Fruit fly (Drosophila melanogaster) whole organism, pupa: ENCODE data around the gene CG32023.

Source experiments
- CG10348 ChIP-seq: fragments of 200-800 bp; sonication (Bioruptor generic); IDR thresholded peaks from 2 replicates; pipeline ENCODE4 v1.3.6; 2022; ENCODE audit warnings: missing biosample characterization, missing genetic modification characterization
- CG12605 ChIP-seq: fragments of 200-800 bp; sonication (Bioruptor generic); IDR thresholded peaks from 2 replicates; pipeline ENCODE4 v1.3.6; 2022; ENCODE audit warnings: missing biosample characterization, missing genetic modification characterization
- CG13204 ChIP-seq: fragments of 200-800 bp; sonication (Bioruptor generic); optimal IDR thresholded peaks from 2 replicates; lab custom pipeline; 2018; ENCODE audit warnings: missing biosample characterization, mild to moderate bottlenecking, missing genetic modification characterization, moderate library complexity
- CG14655 ChIP-seq: fragments of 200-800 bp; sonication (Bioruptor generic); optimal IDR thresholded peaks from 3 replicates; lab custom pipeline; 2017; ENCODE audit warnings: mild to moderate bottlenecking, missing biosample characterization, missing genetic modification reagents, missing genetic modification characterization
- CG15710 ChIP-seq: fragments of 200-800 bp; sonication (Bioruptor generic); optimal IDR thresholded peaks from 2 replicates; lab custom pipeline; 2018; ENCODE audit warnings: missing biosample characterization, mild to moderate bottlenecking, missing genetic modification characterization, moderate library complexity
- CG17806 ChIP-seq: fragments of 200-800 bp; sonication (Bioruptor generic); optimal IDR thresholded peaks from 2 replicates; lab custom pipeline; 2018; ENCODE audit warnings: missing biosample characterization, mild to moderate bottlenecking, missing genetic modification characterization, moderate library complexity
- CG32121 ChIP-seq: fragments of 200-800 bp; sonication (Bioruptor generic); IDR thresholded peaks from 2 replicates; pipeline ENCODE4 v1.3.6; 2022; ENCODE audit warnings: missing biosample characterization, missing genetic modification characterization
- CG34367 ChIP-seq: fragments of 200-800 bp; sonication (Bioruptor generic); optimal IDR thresholded peaks from 2 replicates; lab custom pipeline; 2018; ENCODE audit warnings: missing biosample characterization, mild to moderate bottlenecking, missing genetic modification characterization
- CG4496 ChIP-seq: fragments of 200-800 bp; sonication (Bioruptor generic); IDR thresholded peaks from 3 replicates; pipeline ENCODE4 v1.3.6; 2022; ENCODE audit warnings: missing biosample characterization, missing genetic modification characterization
- CG8159 ChIP-seq: fragments of 200-800 bp; sonication (Bioruptor generic); optimal IDR thresholded peaks from 3 replicates; lab custom pipeline; 2018; ENCODE audit warnings: missing biosample characterization, mild to moderate bottlenecking, missing genetic modification characterization, moderate library complexity
- CG8301 ChIP-seq: fragments of 200-800 bp; sonication (Bioruptor generic); optimal IDR thresholded peaks from 2 replicates; lab custom pipeline; 2018; ENCODE audit warnings: missing biosample characterization, mild to moderate bottlenecking, missing genetic modification characterization
- CG9948 ChIP-seq: fragments of 200-800 bp; sonication (Bioruptor generic); optimal IDR thresholded peaks from 2 replicates; lab custom pipeline; 2018; ENCODE audit warnings: missing biosample characterization, mild to moderate bottlenecking, missing genetic modification characterization, moderate library complexity
- D1 ChIP-seq: fragments of 200-800 bp; sonication (Bioruptor generic); optimal IDR thresholded peaks from 2 replicates; lab custom pipeline; 2018; ENCODE audit warnings: missing biosample characterization, mild to moderate bottlenecking, missing genetic modification characterization, moderate library complexity
- EcR ChIP-seq: fragments of 200-800 bp; sonication (Bioruptor generic); optimal IDR thresholded peaks from 3 replicates; lab custom pipeline; 2019; ENCODE audit warnings: missing biosample characterization, missing genetic modification characterization, mild to moderate bottlenecking, moderate library complexity, missing genetic modification reagents
- Ets98B ChIP-seq: fragments of 200-800 bp; sonication (Bioruptor generic); IDR thresholded peaks from 2 replicates; pipeline ENCODE4 v1.3.6; 2022; ENCODE audit warnings: missing biosample characterization, missing genetic modification characterization
- Pif1A ChIP-seq: fragments of 200-800 bp; sonication (Bioruptor generic); optimal IDR thresholded peaks from 3 replicates; lab custom pipeline; 2016; ENCODE audit warnings: missing biosample characterization, missing genetic modification characterization
- Pif1B ChIP-seq: fragments of 200-800 bp; sonication (Bioruptor generic); optimal IDR thresholded peaks from 3 replicates; lab custom pipeline; 2016; ENCODE audit warnings: missing biosample characterization, missing genetic modification characterization
- Snoo ChIP-seq: fragments of 200-800 bp; sonication (Bioruptor generic); optimal IDR thresholded peaks from 3 replicates; lab custom pipeline; 2017; ENCODE audit warnings: missing biosample characterization, mild to moderate bottlenecking, missing genetic modification characterization, inconsistent platforms
- fd96Ca ChIP-seq: fragments of 200-800 bp; sonication (Bioruptor generic); IDR thresholded peaks from 3 replicates; pipeline ENCODE4 v1.3.6; 2022; ENCODE audit warnings: missing biosample characterization, missing genetic modification characterization
- gl ChIP-seq: fragments of 200-800 bp; sonication (Bioruptor generic); optimal IDR thresholded peaks from 2 replicates; lab custom pipeline; 2018; ENCODE audit warnings: missing biosample characterization, mild to moderate bottlenecking, missing genetic modification characterization
- rn ChIP-seq: fragments of 200-800 bp; sonication (Bioruptor generic); IDR thresholded peaks from 2 replicates; pipeline ENCODE4 v1.3.6; 2022; ENCODE audit warnings: missing biosample characterization, missing genetic modification characterization

CG32023 gene

dm6 chr3L:8798129-8798528, 5.9 kb downstream of the CG32023 start:
- TF ChIP-seq CG14655 (no peak), Snoo (tag; lab: Kevin White, UChicago) (no peak), CG32121 (GFP tag; lab: Robert Waterston, UW) (no peak), rn (no peak), CG9948 (tag; lab: Kevin White, UChicago) (no peak), fd96Ca (GFP tag; lab: Robert Waterston, UW) (no peak), CG13204 (GFP tag; lab: Kevin White, UChicago) (no peak), gl (tag; lab: Kevin White, UChicago) (no peak), EcR (no peak), Pif1B (GFP tag; lab: Kevin White, UChicago) (no peak), CG8301 (tag; lab: Kevin White, UChicago) (no peak), CG12605 (GFP tag; lab: Robert Waterston, UW) (no peak), CG17806 (tag; lab: Kevin White, UChicago) (no peak), Pif1A (GFP tag; lab: Kevin White, UChicago) (no peak), CG4496 (no peak), CG8159 (tag; lab: Kevin White, UChicago) (no peak), CG10348 (GFP tag; lab: Robert Waterston, UW) (no peak)

- TF ChIP-seq CG9948 (tag; lab: Kevin White, UChicago) (no peak), Ets98B (GFP tag; lab: Robert Waterston, UW) (no peak), CG4496 (no peak), CG13204 (GFP tag; lab: Kevin White, UChicago) (no peak), rn (no peak), CG32121 (GFP tag; lab: Robert Waterston, UW) (no peak), Snoo (tag; lab: Kevin White, UChicago) (no peak), CG8301 (tag; lab: Kevin White, UChicago) (no peak), CG8159 (tag; lab: Kevin White, UChicago) (no peak), Pif1A (GFP tag; lab: Kevin White, UChicago) (no peak), CG15710 (no peak), CG14655 (no peak), EcR (no peak), CG10348 (GFP tag; lab: Robert Waterston, UW) (no peak), CG17806 (tag; lab: Kevin White, UChicago) (no peak), gl (tag; lab: Kevin White, UChicago) (no peak), Pif1B (GFP tag; lab: Kevin White, UChicago) (no peak), fd96Ca (GFP tag; lab: Robert Waterston, UW) (no peak), CG34367 (tag; lab: Kevin White, UChicago) (no peak)
These were observed 15.5 kb downstream of the CG32023 start, which contains the start of gene Acbp5 for dm6 chr3L:8788445-8788844. Gene Acbp5 (minus strand): TSS chr3L:8788545.

- TF ChIP-seq Ets98B (GFP tag; lab: Robert Waterston, UW) (no peak), CG32121 (GFP tag; lab: Robert Waterston, UW) (no peak), EcR (no peak), CG8301 (tag; lab: Kevin White, UChicago) (no peak), CG13204 (GFP tag; lab: Kevin White, UChicago) (no peak), rn (no peak), CG9948 (tag; lab: Kevin White, UChicago) (no peak), Snoo (tag; lab: Kevin White, UChicago) (no peak), CG4496 (no peak), CG17806 (tag; lab: Kevin White, UChicago) (no peak), D1 (no peak), CG8159 (tag; lab: Kevin White, UChicago) (no peak), fd96Ca (GFP tag; lab: Robert Waterston, UW) (no peak), gl (tag; lab: Kevin White, UChicago) (no peak), Pif1B (GFP tag; lab: Kevin White, UChicago) (no peak), CG34367 (tag; lab: Kevin White, UChicago) (no peak), CG14655 (no peak), CG10348 (GFP tag; lab: Robert Waterston, UW) (no peak), Pif1A (GFP tag; lab: Kevin White, UChicago) (no peak), CG15710 (no peak)
These were observed 16.3 kb downstream of the CG32023 start for dm6 chr3L:8787701-8788100.

dm6 chr3L:8787240-8787639, 16.7 kb downstream of the CG32023 start:
- TF ChIP-seq gl (tag; lab: Kevin White, UChicago) (no peak), fd96Ca (GFP tag; lab: Robert Waterston, UW) (no peak), CG32121 (GFP tag; lab: Robert Waterston, UW) (no peak), rn (no peak), CG4496 (no peak), CG34367 (tag; lab: Kevin White, UChicago) (no peak), CG8301 (tag; lab: Kevin White, UChicago) (no peak), Pif1B (GFP tag; lab: Kevin White, UChicago) (no peak), CG14655 (no peak), Snoo (tag; lab: Kevin White, UChicago) (no peak)

dm6 chr3L:8783299-8783698, 20.7 kb downstream of the CG32023 start:
- no peak for TF ChIP-seq rn
- 0 out of 3 replicates have a peak, but pooled peaks have one; percentile 25 for TF ChIP-seq CG4496
- TF ChIP-seq CG14655 = peak; percentile 28
- TF ChIP-seq CG9948 (tag; lab: Kevin White, UChicago) = no peak
- TF ChIP-seq CG12605 (GFP tag; lab: Robert Waterston, UW) = peak; percentile 32; the same call in 1 of the 2 replicates
- peak; percentile 21 for TF ChIP-seq CG8301 (tag; lab: Kevin White, UChicago)
- TF ChIP-seq Snoo (tag; lab: Kevin White, UChicago) = no peak
- TF ChIP-seq CG13204 (GFP tag; lab: Kevin White, UChicago) = no peak
- no peak for TF ChIP-seq CG10348 (GFP tag; lab: Robert Waterston, UW)
- TF ChIP-seq Ets98B (GFP tag; lab: Robert Waterston, UW) = peak; percentile 16; the same call in 1 of the 2 replicates

dm6 chr3L:8781993-8782392, 22.0 kb downstream of the CG32023 start:
- peak; percentile 14 for TF ChIP-seq Pif1B (GFP tag; lab: Kevin White, UChicago)
- TF ChIP-seq CG4496 = peak; percentile 56; the same call in 2 of the 3 replicates
- peak; percentile 30 for TF ChIP-seq CG17806 (tag; lab: Kevin White, UChicago)
- TF ChIP-seq EcR = no peak
- TF ChIP-seq gl (tag; lab: Kevin White, UChicago) = no peak
- TF ChIP-seq D1 = no peak
- 0 out of 2 replicates have a peak, but pooled peaks have one; percentile 20 for TF ChIP-seq CG32121 (GFP tag; lab: Robert Waterston, UW)
- peak; percentile 84 for TF ChIP-seq CG8301 (tag; lab: Kevin White, UChicago)
- TF ChIP-seq CG14655 = peak; percentile 73
- TF ChIP-seq rn = peak; percentile 41; the same call in 1 of the 2 replicates
- peak; percentile 56 for TF ChIP-seq Pif1A (GFP tag; lab: Kevin White, UChicago)
- TF ChIP-seq Ets98B (GFP tag; lab: Robert Waterston, UW) = peak; percentile 38; the same call in 1 of the 2 replicates
